In genomic region chrV:11826967-11827366, ce11 we compare ENCODE assay signal across 5 worm cellular contexts.
TF ChIP-seq lines count a peak whose summit lies in the region.

mpst-1 (minus strand) TSS chrV:11827067.
D2023.6 (plus strand) TSS chrV:11827354.

TF ChIP-seq in whole organism, L1 larva, 84 proteins besides CTCF, POLR2A, EP300 and RAD21 (continues in another document):
- no peak for TF ChIP-seq sox-4 (tag; optimal IDR thresholded peaks at IDR 0.05; lab: Kevin White, UChicago)
- no peak for TF ChIP-seq sup-37 (GFP tag; optimal IDR thresholded peaks at IDR 0.05; lab: Kevin White, UChicago)
- TF ChIP-seq mep-1 (tag; optimal IDR thresholded peaks at IDR 0.05; lab: Kevin White, UChicago): peak; percentile 42
- TF ChIP-seq lsy-2 (tag; optimal IDR thresholded peaks at IDR 0.05; lab: Kevin White, UChicago): peak in 1 of 2 experiments; percentile 40
- TF ChIP-seq lin-35 (GFP tag; optimal IDR thresholded peaks at IDR 0.05; lab: Kevin White, UChicago): peak in 1 of 2 experiments; percentile 35
- TF ChIP-seq fos-1 (tag; optimal IDR thresholded peaks at IDR 0.05; lab: Kevin White, UChicago): no peak
- no peak for TF ChIP-seq isw-1 (GFP tag; IDR thresholded peaks at IDR 0.05; lab: Robert Waterston, UW)
- peak; percentile 26 for TF ChIP-seq blmp-1 (tag; optimal IDR thresholded peaks at IDR 0.05; lab: Kevin White, UChicago)
- no peak for TF ChIP-seq vab-15 (tag; optimal IDR thresholded peaks at IDR 0.05; lab: Kevin White, UChicago)
- no peak for TF ChIP-seq nhr-90 (tag; optimal IDR thresholded peaks at IDR 0.05; lab: Kevin White, UChicago; ENCODE audit: poor library complexity)
- no peak for TF ChIP-seq unc-86 (tag; optimal IDR thresholded peaks at IDR 0.05; lab: Kevin White, UChicago)
- TF ChIP-seq efl-1 (optimal IDR thresholded peaks at IDR 0.05; lab: Kevin White, UChicago): peak; percentile 18 to 27
- peak in 1 of 2 experiments; percentile 3 for TF ChIP-seq efl-1 (GFP tag; optimal IDR thresholded peaks at IDR 0.05 in 1 of 2; lab: Kevin White, UChicago)
- TF ChIP-seq grh-1 (GFP tag; IDR thresholded peaks at IDR 0.05; lab: Robert Waterston, UW): no peak
- peak; percentile 6 for TF ChIP-seq snu-23 (GFP tag; optimal IDR thresholded peaks at IDR 0.05; lab: Kevin White, UChicago)
- TF ChIP-seq tlp-1 (tag; optimal IDR thresholded peaks at IDR 0.05; lab: Kevin White, UChicago): no peak
- peak; percentile 5 for TF ChIP-seq nhr-71 (tag; optimal IDR thresholded peaks at IDR 0.05; lab: Kevin White, UChicago)
- no peak for TF ChIP-seq egl-27 (tag; optimal IDR thresholded peaks at IDR 0.05; lab: Kevin White, UChicago)

TF ChIP-seq in whole organism, L2 larva, 48 proteins besides CTCF, POLR2A, EP300 and RAD21:
- TF ChIP-seq C34F6.9 (tag; optimal IDR thresholded peaks at IDR 0.05; lab: Kevin White, UChicago): peak; percentile 4
- TF ChIP-seq crh-2 (tag; optimal IDR thresholded peaks at IDR 0.05; lab: Kevin White, UChicago): no peak

TF ChIP-seq in whole organism, L3 larva, 47 proteins besides CTCF, POLR2A, EP300 and RAD21:
- TF ChIP-seq nfya-1 (tag; optimal IDR thresholded peaks at IDR 0.05; lab: Kevin White, UChicago; ENCODE audit: insufficient read depth) (peak; percentile 37), skn-1 (tag; optimal IDR thresholded peaks at IDR 0.05; lab: Kevin White, UChicago) (no peak), nhr-23 (tag; optimal IDR thresholded peaks at IDR 0.05; lab: Kevin White, UChicago) (peak; percentile 3)

TF ChIP-seq in whole organism, L4 larva, 104 proteins besides CTCF, POLR2A, EP300 and RAD21:
- TF ChIP-seq mes-2 (tag; optimal IDR thresholded peaks at IDR 0.05; lab: Kevin White, UChicago; ENCODE audit: poor library complexity, severe bottlenecking) (peak; percentile 47), nhr-25 (tag; optimal IDR thresholded peaks at IDR 0.05; lab: Kevin White, UChicago; ENCODE audit: borderline replicate concordance, insufficient read depth) (no peak), madf-5 (GFP tag; IDR thresholded peaks at IDR 0.05; lab: Robert Waterston, UW) (no peak), duxl-1 (tag; optimal IDR thresholded peaks at IDR 0.05; lab: Kevin White, UChicago; ENCODE audit: poor library complexity) (no peak), egl-43 (GFP tag; IDR thresholded peaks at IDR 0.05; lab: Robert Waterston, UW) (no peak)

TF ChIP-seq in whole organism, young adult, 124 proteins besides CTCF, POLR2A, EP300 and RAD21:
- TF ChIP-seq F10E7.11 (tag; optimal IDR thresholded peaks at IDR 0.05; lab: Kevin White, UChicago) (no peak), hmg-1.2 (GFP tag; IDR thresholded peaks at IDR 0.05; lab: Robert Waterston, UW) (peak; percentile 74; the same call in 1 of the 2 replicates), F39B2.1 (GFP tag; IDR thresholded peaks at IDR 0.05; lab: Robert Waterston, UW) (no peak)
TF ChIP-seq in whole organism, young adult: peak in this region for 1.
